Fruit fly (Drosophila melanogaster): ENCODE results near the gene Prat.

Gene Prat

dm6 chr3R:7899277-7899676, 12.3 kb downstream of the Prat start:
- TF ChIP-seq CG8478 (optimal IDR thresholded peaks at IDR 0.05) = no peak
- TF ChIP-seq CTCF (optimal IDR thresholded peaks at IDR 0.05) = no peak

dm6 chr3R:7895457-7895856, 16.1 kb downstream of the Prat start:
- TF ChIP-seq CTCF (optimal IDR thresholded peaks at IDR 0.05) (no peak), CG8478 (optimal IDR thresholded peaks at IDR 0.05) (no peak)

- TF ChIP-seq CG8478 (optimal IDR thresholded peaks at IDR 0.05) (no peak), CTCF (optimal IDR thresholded peaks at IDR 0.05) (no peak)
Observed at dm6 chr3R:7894586-7894985, 17.0 kb downstream of the Prat start.

- TF ChIP-seq CTCF (optimal IDR thresholded peaks at IDR 0.05) = no peak
Observed at dm6 chr3R:7892246-7893000, 19.2 kb downstream of the Prat start.

dm6 chr3R:7891031-7891430, 20.5 kb downstream of the Prat start, which contains the start of gene wtrw:
TSS of gene wtrw (plus strand) at chr3R:7891331.
- no peak for TF ChIP-seq CTCF (optimal IDR thresholded peaks at IDR 0.05)
- TF ChIP-seq CG8478 (optimal IDR thresholded peaks at IDR 0.05) = no peak

- TF ChIP-seq CTCF (optimal IDR thresholded peaks at IDR 0.05) (peak in 1 of 2 experiments; percentile 8), CG8478 (optimal IDR thresholded peaks at IDR 0.05) (no peak)
Observed at dm6 chr3R:7886859-7887190, 24.8 kb downstream of the Prat start, which contains the start of gene ArgRS-m. TSS of gene ArgRS-m (plus strand) at chr3R:7887045.

dm6 chr3R:7886167-7886858, 25.3 kb downstream of the Prat start, which contains the start of gene CG17816:
TSS of gene CG17816 (minus strand) at chr3R:7886733.
- peak in 1 of 2 experiments; percentile 23 for TF ChIP-seq CTCF (optimal IDR thresholded peaks at IDR 0.05)
- no peak for TF ChIP-seq CG8478 (optimal IDR thresholded peaks at IDR 0.05)

- TF ChIP-seq CTCF (optimal IDR thresholded peaks at IDR 0.05) (no peak), CG8478 (optimal IDR thresholded peaks at IDR 0.05) (no peak)
Observed at dm6 chr3R:7884433-7884832, 27.1 kb downstream of the Prat start.

All from S2 (cell line).